Fruit fly (Drosophila melanogaster) whole organism, embryonic: Measurements from ENCODE around the gene CG12194.
A peak's percentile ranks its signal among the peaks of the same experiment; 100 is the strongest.

Experiments used
- CG11695 ChIP-seq: fragments of 200-800 bp; sonication (Bioruptor generic); IDR thresholded peaks from 3 replicates; pipeline ENCODE4 v1.3.6; 2022; ENCODE audit warnings: missing biosample characterization, missing genetic modification characterization
- CG12071 ChIP-seq: fragments of 200-800 bp; sonication (Bioruptor generic); optimal IDR thresholded peaks from 3 replicates; lab custom pipeline; 2018; ENCODE audit warnings: missing biosample characterization, mild to moderate bottlenecking, missing genetic modification characterization
- CG12659 ChIP-seq: fragments of 200-800 bp; sonication (Bioruptor generic); optimal IDR thresholded peaks from 3 replicates; lab custom pipeline; 2017; ENCODE audit warnings: mild to moderate bottlenecking, missing biosample characterization, missing genetic modification reagents, missing genetic modification characterization
- CG14441 ChIP-seq: fragments of 200-800 bp; sonication (Bioruptor generic); IDR thresholded peaks from 2 replicates; pipeline ENCODE4 v1.3.6; 2022; ENCODE audit warnings: missing biosample characterization, missing genetic modification characterization
- CG15601 ChIP-seq: fragments of 200-800 bp; sonication (Bioruptor generic); optimal IDR thresholded peaks from 3 replicates; lab custom pipeline; 2019; ENCODE audit warnings: missing biosample characterization, mild to moderate bottlenecking, missing genetic modification characterization, moderate library complexity
- CG16813 ChIP-seq: fragments of 200-800 bp; sonication (Bioruptor generic); IDR thresholded peaks from 3 replicates; pipeline ENCODE4 v1.3.6; 2022; ENCODE audit warnings: missing biosample characterization, missing genetic modification characterization; ENCODE audit not compliant: partially characterized antibody
- CG17385 ChIP-seq: fragments of 200-800 bp; sonication (Bioruptor generic); optimal IDR thresholded peaks from 3 replicates; lab custom pipeline; 2018; ENCODE audit warnings: missing biosample characterization, mild to moderate bottlenecking, missing genetic modification characterization
- CG1792 ChIP-seq: fragments of 200-800 bp; sonication (Bioruptor generic); optimal IDR thresholded peaks from 2 replicates; lab custom pipeline; 2016; ENCODE audit warnings: missing biosample characterization, missing genetic modification characterization
- CG31441 ChIP-seq: fragments of 200-800 bp; sonication (Bioruptor generic); IDR thresholded peaks from 2 replicates; pipeline ENCODE4 v1.3.6; 2022; ENCODE audit warnings: missing biosample characterization, missing genetic modification characterization
- CG34224 ChIP-seq: fragments of 200-800 bp; sonication (Bioruptor generic); IDR thresholded peaks from 3 replicates; pipeline ENCODE4 v1.3.6; 2022; ENCODE audit warnings: missing biosample characterization, missing genetic modification characterization; ENCODE audit not compliant: partially characterized antibody
- CG3995 ChIP-seq: fragments of 200-800 bp; sonication (Bioruptor generic); optimal IDR thresholded peaks from 3 replicates; lab custom pipeline; 2016; ENCODE audit warnings: missing biosample characterization, missing genetic modification characterization
- CG4617 ChIP-seq: fragments of 200-800 bp; sonication (Bioruptor generic); optimal IDR thresholded peaks from 3 replicates; lab custom pipeline; 2016; ENCODE audit warnings: missing biosample characterization, missing genetic modification characterization, borderline replicate concordance
- CG4730 ChIP-seq: fragments of 200-800 bp; sonication (Bioruptor generic); IDR thresholded peaks from 2 replicates; pipeline ENCODE4 v1.3.6; 2022; ENCODE audit warnings: missing biosample characterization, missing genetic modification characterization
- CG5180 ChIP-seq: fragments of 200-800 bp; sonication (Bioruptor generic); optimal IDR thresholded peaks from 3 replicates; lab custom pipeline; 2017; ENCODE audit warnings: missing biosample characterization, missing genetic modification characterization, mild to moderate bottlenecking, moderate library complexity, missing genetic modification reagents
- CG6175 ChIP-seq: fragments of 200-800 bp; sonication (Bioruptor generic); IDR thresholded peaks from 3 replicates; pipeline ENCODE4 v1.3.6; 2022; ENCODE audit warnings: missing biosample characterization, missing genetic modification characterization
- CG7786 ChIP-seq: fragments of 200-800 bp; sonication (Bioruptor generic); optimal IDR thresholded peaks from 2 replicates; lab custom pipeline; 2016; ENCODE audit warnings: missing biosample characterization, missing genetic modification characterization
- CG7963 ChIP-seq: fragments of 200-800 bp; sonication (Bioruptor generic); IDR thresholded peaks from 3 replicates; pipeline ENCODE4 v1.3.6; 2022; ENCODE audit warnings: missing biosample characterization, missing genetic modification characterization; ENCODE audit not compliant: partially characterized antibody
- Drgx ChIP-seq: fragments of 200-800 bp; sonication (Bioruptor generic); IDR thresholded peaks from 2 replicates; pipeline ENCODE4 v1.3.6; 2022; ENCODE audit warnings: missing biosample characterization, missing genetic modification characterization
- HLHmδ ChIP-seq: fragments of 200-800 bp; sonication (Bioruptor generic); optimal IDR thresholded peaks from 2 replicates; lab custom pipeline; 2018; ENCODE audit warnings: missing biosample characterization, mild to moderate bottlenecking, missing genetic modification characterization, moderate library complexity
- Hr3 ChIP-seq: fragments of 200-800 bp; sonication (Bioruptor generic); optimal IDR thresholded peaks from 3 replicates; lab custom pipeline; 2016; ENCODE audit warnings: missing biosample characterization, missing genetic modification characterization
- Jarid2 ChIP-seq: fragments of 200-800 bp; sonication (Bioruptor generic); optimal IDR thresholded peaks from 3 replicates; lab custom pipeline; 2017; ENCODE audit warnings: mild to moderate bottlenecking, missing biosample characterization, missing genetic modification reagents, missing genetic modification characterization
- Lhr ChIP-seq: fragments of 200-800 bp; sonication (Bioruptor generic); optimal IDR thresholded peaks from 3 replicates; lab custom pipeline; 2017; ENCODE audit warnings: mild to moderate bottlenecking, missing biosample characterization, missing genetic modification reagents, missing genetic modification characterization
- Lpt ChIP-seq: fragments of >200 bp; optimal IDR thresholded peaks from 2 replicates; lab custom pipeline; 2018; ENCODE audit warnings: missing biosample characterization, missing genetic modification characterization
- Nf-YA ChIP-seq: fragments of 200-800 bp; sonication (Bioruptor generic); IDR thresholded peaks from 2 replicates; pipeline ENCODE4 v1.3.6; 2022; ENCODE audit warnings: missing biosample characterization, missing genetic modification characterization
- Stat92E ChIP-seq, 3 experiments: fragments of >200 bp in 2 of 3; fragments of 200-800 bp in 1 of 3; sonication (Bioruptor generic) in 1 of 3; optimal IDR thresholded peaks; 2 replicates each; lab custom pipeline; 2017 to 2019; ENCODE audit warnings: missing biosample characterization in 3 of 3, missing genetic modification characterization in 3 of 3, mild to moderate bottlenecking in 1 of 3, moderate library complexity in 1 of 3
- al ChIP-seq: fragments of 200-800 bp; sonication (Bioruptor generic); IDR thresholded peaks from 2 replicates; pipeline ENCODE4 v1.3.6; 2022; ENCODE audit warnings: missing biosample characterization, missing genetic modification characterization
- cad ChIP-seq: fragments of >200 bp; optimal IDR thresholded peaks from 2 replicates; lab custom pipeline; 2017; ENCODE audit warnings: missing biosample characterization, missing genetic modification characterization
- dm ChIP-seq: fragments of 200-800 bp; sonication (Bioruptor generic); optimal IDR thresholded peaks from 3 replicates; lab custom pipeline; 2016; ENCODE audit warnings: missing biosample characterization, missing genetic modification characterization
- emc ChIP-seq: fragments of 200-800 bp; sonication (Bioruptor generic); optimal IDR thresholded peaks from 2 replicates; lab custom pipeline; 2016; ENCODE audit warnings: missing biosample characterization, missing genetic modification characterization
- en ChIP-seq: fragments of 200-800 bp; sonication (Bioruptor generic); optimal IDR thresholded peaks from 2 replicates; lab custom pipeline; 2016; ENCODE audit warnings: missing biosample characterization, missing genetic modification characterization
- eve ChIP-seq, 2 experiments: fragments of >200 bp; optimal IDR thresholded peaks; 2 replicates each; lab custom pipeline; 2017; ENCODE audit warnings: missing biosample characterization in 2 of 2, missing genetic modification characterization in 2 of 2
- exex ChIP-seq: fragments of 200-800 bp; sonication (Bioruptor generic); optimal IDR thresholded peaks from 4 replicates; lab custom pipeline; 2018; ENCODE audit warnings: missing biosample characterization, mild to moderate bottlenecking, missing genetic modification characterization, moderate library complexity
- eyg ChIP-seq: fragments of 200-800 bp; sonication (Bioruptor generic); optimal IDR thresholded peaks from 3 replicates; lab custom pipeline; 2016; ENCODE audit warnings: missing biosample characterization, missing genetic modification characterization
- ham ChIP-seq: fragments of 200-800 bp; sonication (Bioruptor generic); IDR thresholded peaks from 2 replicates; pipeline ENCODE4 v1.3.6; 2022; ENCODE audit warnings: missing biosample characterization, missing genetic modification characterization
- hbn ChIP-seq: fragments of 200-800 bp; sonication (Bioruptor generic); IDR thresholded peaks from 2 replicates; pipeline ENCODE4 v1.3.6; 2022; ENCODE audit warnings: missing biosample characterization, missing genetic modification characterization; ENCODE audit not compliant: partially characterized antibody
- hkb ChIP-seq, 2 experiments: fragments of 200-800 bp in 1 of 2; fragments of >200 bp in 1 of 2; sonication (Bioruptor generic) in 1 of 2; IDR thresholded peaks in 1 of 2; optimal IDR thresholded peaks in 1 of 2; 2 replicates each; pipeline versions ENCODE4 v1.3.6 to Lab custom; 2017 to 2022; ENCODE audit warnings: missing biosample characterization in 1 of 2, missing genetic modification characterization in 1 of 2
- hth ChIP-seq: fragments of >200 bp; optimal IDR thresholded peaks from 2 replicates; lab custom pipeline; 2017; ENCODE audit warnings: inconsistent platforms
- kah ChIP-seq: fragments of 200-800 bp; sonication (Bioruptor generic); optimal IDR thresholded peaks from 2 replicates; lab custom pipeline; 2018; ENCODE audit warnings: missing biosample characterization, mild to moderate bottlenecking, missing genetic modification characterization
- knrl ChIP-seq: fragments of 200-800 bp; sonication (Bioruptor generic); IDR thresholded peaks from 3 replicates; pipeline ENCODE4 v1.3.6; 2022; ENCODE audit warnings: missing biosample characterization, missing genetic modification characterization; ENCODE audit not compliant: partially characterized antibody
- lbe ChIP-seq: fragments of 200-800 bp; sonication (Bioruptor generic); optimal IDR thresholded peaks from 2 replicates; lab custom pipeline; 2016; ENCODE audit warnings: missing biosample characterization, mild to moderate bottlenecking, missing genetic modification characterization
- lola ChIP-seq, 3 experiments: fragments of >200 bp in 2 of 3; fragments of 200-800 bp in 1 of 3; sonication (Bioruptor generic) in 1 of 3; optimal IDR thresholded peaks; 2 replicates each; lab custom pipeline; 2017 to 2019; ENCODE audit warnings: missing biosample characterization in 3 of 3, missing genetic modification characterization in 3 of 3, mild to moderate bottlenecking in 1 of 3, moderate library complexity in 1 of 3
- pzg ChIP-seq: fragments of 200-800 bp; sonication (Bioruptor generic); optimal IDR thresholded peaks from 3 replicates; lab custom pipeline; 2018; ENCODE audit warnings: missing biosample characterization, mild to moderate bottlenecking, missing genetic modification characterization, moderate library complexity
- rib ChIP-seq: fragments of 200-800 bp; sonication (Bioruptor generic); IDR thresholded peaks from 2 replicates; pipeline ENCODE4 v1.3.6; 2022; ENCODE audit warnings: missing biosample characterization, missing genetic modification characterization
- run ChIP-seq: fragments of 200-800 bp; sonication (Bioruptor generic); optimal IDR thresholded peaks from 3 replicates; lab custom pipeline; 2018; ENCODE audit warnings: missing biosample characterization, mild to moderate bottlenecking, missing genetic modification characterization
- sd ChIP-seq: fragments of 200-800 bp; sonication (Bioruptor generic); optimal IDR thresholded peaks from 3 replicates; lab custom pipeline; 2018; ENCODE audit warnings: missing biosample characterization, mild to moderate bottlenecking, missing genetic modification characterization, moderate library complexity
- sqz ChIP-seq: fragments of 200-800 bp; sonication (Bioruptor generic); optimal IDR thresholded peaks from 3 replicates; lab custom pipeline; 2018; ENCODE audit warnings: missing biosample characterization, mild to moderate bottlenecking, missing genetic modification characterization
- tll ChIP-seq, 2 experiments: fragments of 200-800 bp in 1 of 2; fragments of >200 bp in 1 of 2; sonication (Bioruptor generic) in 1 of 2; optimal IDR thresholded peaks; 2 replicates each; lab custom pipeline; 2017 to 2019; ENCODE audit warnings: missing biosample characterization in 2 of 2, missing genetic modification characterization in 2 of 2, mild to moderate bottlenecking in 1 of 2, moderate library complexity in 1 of 2
- zen ChIP-seq: fragments of 200-800 bp; sonication (Bioruptor generic); optimal IDR thresholded peaks from 3 replicates; lab custom pipeline; 2018; ENCODE audit warnings: missing biosample characterization, mild to moderate bottlenecking, missing genetic modification characterization, moderate library complexity
- zfh2 ChIP-seq: fragments of 200-800 bp; sonication (Bioruptor generic); optimal IDR thresholded peaks from 2 replicates; lab custom pipeline; 2016; ENCODE audit warnings: missing biosample characterization, missing genetic modification characterization

Gene CG12194

DNA sequence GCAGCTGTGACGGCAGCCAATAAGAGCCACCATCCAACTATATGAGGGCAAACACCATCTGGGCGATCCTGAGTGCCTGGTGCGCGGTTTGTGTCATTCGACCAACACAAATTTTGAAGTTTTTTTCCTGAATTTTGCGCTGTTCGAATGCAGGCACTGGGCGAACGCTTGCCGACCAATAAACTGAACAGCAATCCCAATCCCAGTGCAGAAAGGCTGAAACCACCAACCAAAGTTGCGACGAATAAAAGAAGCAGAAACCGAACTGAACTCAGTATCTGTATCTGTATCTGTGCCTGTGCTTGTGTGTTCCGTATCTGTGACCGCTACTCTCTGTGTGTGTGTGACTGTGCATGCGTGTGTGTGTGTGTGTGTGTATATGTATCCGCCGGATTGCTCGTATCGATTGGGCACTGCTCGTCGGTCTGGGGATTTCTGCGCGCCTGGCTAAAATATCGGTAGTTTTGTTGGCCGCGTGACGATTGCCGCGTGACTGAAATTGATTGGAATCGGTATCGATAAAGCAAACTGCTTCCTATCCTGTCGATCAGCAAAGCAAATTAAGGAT lies 26.6 kb upstream of the CG12194 start (continued):
- no peak for TF ChIP-seq zen (tag; lab: Kevin White, UChicago)
- TF ChIP-seq Lpt: no peak
- TF ChIP-seq cad (GFP tag; lab: Kevin White, UChicago): no peak
- TF ChIP-seq al (GFP tag; lab: Robert Waterston, UW): no peak
- peak; percentile 71 for TF ChIP-seq CG7963 (GFP tag; lab: Robert Waterston, UW)
- TF ChIP-seq CG17385 (GFP tag; lab: Kevin White, UChicago): peak; percentile 79
- TF ChIP-seq CG7786: no peak
- peak; percentile 71 for TF ChIP-seq Nf-YA (GFP tag; lab: Robert Waterston, UW)
- TF ChIP-seq CG6175: peak; percentile 60; the same call in 1 of the 3 replicates
- TF ChIP-seq pzg: peak; percentile 13
- TF ChIP-seq CG15601 (tag; lab: Kevin White, UChicago): no peak
- TF ChIP-seq Hr3: no peak
- peak; percentile 48 for TF ChIP-seq exex (tag; lab: Kevin White, UChicago)
- TF ChIP-seq dm (GFP tag; lab: Kevin White, UChicago): no peak
- TF ChIP-seq tll (GFP tag; optimal IDR thresholded peaks at IDR 0.05; lab: Kevin White, UChicago): no peak
- TF ChIP-seq Stat92E (GFP tag; optimal IDR thresholded peaks at IDR 0.05; lab: Kevin White, UChicago): peak in 1 of 3 experiments; percentile 89
- TF ChIP-seq rib (GFP tag; lab: Robert Waterston, UW): peak; percentile 89
- TF ChIP-seq knrl (GFP tag; lab: Robert Waterston, UW): peak; percentile 65
- no peak for TF ChIP-seq emc
- no peak for TF ChIP-seq en (GFP tag; lab: Kevin White, UChicago)
- TF ChIP-seq sd (tag; lab: Kevin White, UChicago): peak; percentile 82
- peak; percentile 69 for TF ChIP-seq hbn (GFP tag; lab: Robert Waterston, UW)
- no peak for TF ChIP-seq CG12659
- TF ChIP-seq run (tag; lab: Kevin White, UChicago): peak; percentile 43
- peak; percentile 22 for TF ChIP-seq CG5180 (GFP tag; lab: Kevin White, UChicago)
- TF ChIP-seq Lhr (GFP tag; lab: Kevin White, UChicago): peak; percentile 97
- no peak for TF ChIP-seq hkb (optimal IDR thresholded peaks at IDR 0.05; lab: Kevin White, UChicago)
- peak; percentile 31; the same call in 1 of the 2 replicates for TF ChIP-seq hkb (GFP tag; IDR thresholded peaks at IDR 0.05; lab: Robert Waterston, UW)
- no peak for TF ChIP-seq hth
- no peak for TF ChIP-seq CG3995 (GFP tag; lab: Kevin White, UChicago)
- peak; percentile 70 for TF ChIP-seq CG16813 (GFP tag; lab: Robert Waterston, UW)
- no peak for TF ChIP-seq CG4730 (GFP tag; lab: Robert Waterston, UW)
- peak; percentile 69 for TF ChIP-seq Drgx (GFP tag; lab: Robert Waterston, UW)
- peak; percentile 17 for TF ChIP-seq lbe (GFP tag; lab: Kevin White, UChicago)
- no peak for TF ChIP-seq eyg
- no peak for TF ChIP-seq eve (GFP tag; optimal IDR thresholded peaks at IDR 0.05; lab: Kevin White, UChicago)
- no peak for TF ChIP-seq Jarid2 (GFP tag; lab: Kevin White, UChicago)
- peak; percentile 9; the same call in 1 of the 3 replicates for TF ChIP-seq CG11695 (GFP tag; lab: Robert Waterston, UW)
- no peak for TF ChIP-seq ham (GFP tag; lab: Robert Waterston, UW)
- peak; percentile 80 for TF ChIP-seq CG34224
- TF ChIP-seq CG14441: no peak
- TF ChIP-seq CG12071 (GFP tag; lab: Kevin White, UChicago): no peak
- no peak for TF ChIP-seq CG31441 (GFP tag; lab: Robert Waterston, UW)
- TF ChIP-seq HLHmδ (GFP tag; lab: Kevin White, UChicago): peak; percentile 82
- peak; percentile 84 for TF ChIP-seq sqz (GFP tag; lab: Kevin White, UChicago)
- no peak for TF ChIP-seq CG1792 (GFP tag; lab: Kevin White, UChicago)
- no peak for TF ChIP-seq zfh2 (GFP tag; lab: Kevin White, UChicago)
- no peak for TF ChIP-seq CG4617 (GFP tag; lab: Kevin White, UChicago)
- TF ChIP-seq lola (GFP tag; optimal IDR thresholded peaks at IDR 0.05; lab: Kevin White, UChicago): peak in 1 of 3 experiments; percentile 90
- peak; percentile 80 for TF ChIP-seq kah (GFP tag; lab: Kevin White, UChicago)
